Fruit fly (Drosophila melanogaster): ENCODE measurements around the gene CG5984.

Gene CG5984

dm6 chr3R:27281022-27281810 is 33.4 kb upstream of the CG5984 start (continued):
- peak; percentile 75 for TF ChIP-seq CG3995 (GFP tag; optimal IDR thresholded peaks at IDR 0.05)
- peak; percentile 91 for TF ChIP-seq nau (GFP tag; optimal IDR thresholded peaks at IDR 0.05)
- no peak for TF ChIP-seq sna (GFP tag; IDR thresholded peaks at IDR 0.05; ENCODE audit: partially characterized antibody)
- peak; percentile 98 for TF ChIP-seq ranshi (GFP tag; IDR thresholded peaks at IDR 0.05)
- peak; percentile 94 for TF ChIP-seq vfl (GFP tag; optimal IDR thresholded peaks at IDR 0.05)
- peak; percentile 95 for TF ChIP-seq jing (GFP tag; optimal IDR thresholded peaks at IDR 0.05)
- peak; percentile 96 for TF ChIP-seq CrebB (tag; optimal IDR thresholded peaks at IDR 0.05)
- peak; percentile 96 for TF ChIP-seq NfI (GFP tag; optimal IDR thresholded peaks at IDR 0.05)
- TF ChIP-seq unc-4 (GFP tag; IDR thresholded peaks at IDR 0.05; ENCODE audit: partially characterized antibody) = peak; percentile 23
- TF ChIP-seq Hmx (GFP tag; optimal IDR thresholded peaks at IDR 0.05) = peak; percentile 62

dm6 chr3R:27279478-27279877 is 31.7 kb upstream of the CG5984 start:
- peak; percentile 67 for TF ChIP-seq Med (GFP tag)
- no peak for TF ChIP-seq ftz-f1 (GFP tag; optimal IDR thresholded peaks at IDR 0.05)
- TF ChIP-seq CG8478 (optimal IDR thresholded peaks at IDR 0.05) = peak; percentile 44
- no peak for TF ChIP-seq Bdp1 (GFP tag; optimal IDR thresholded peaks at IDR 0.05)
- TF ChIP-seq rib (GFP tag; IDR thresholded peaks at IDR 0.05) = no peak
- 0 out of 2 replicates have a peak, but pooled peaks have one; percentile 17 for TF ChIP-seq E2f1 (GFP tag; IDR thresholded peaks at IDR 0.05)
- no peak for TF ChIP-seq CG2129 (GFP tag; IDR thresholded peaks at IDR 0.05; ENCODE audit: partially characterized antibody)
- 0 out of 3 replicates have a peak, but pooled peaks have one; percentile 15 for TF ChIP-seq zfh1 (GFP tag; IDR thresholded peaks at IDR 0.05)
- no peak for TF ChIP-seq Adf1 (GFP tag; IDR thresholded peaks at IDR 0.05)
- TF ChIP-seq mld (GFP tag; IDR thresholded peaks at IDR 0.05; ENCODE audit: partially characterized antibody) = no peak
- no peak for TF ChIP-seq CG16863 (GFP tag; optimal IDR thresholded peaks at IDR 0.05)
- 0 out of 2 replicates have a peak, but pooled peaks have one; percentile 10 for TF ChIP-seq Bgb (GFP tag; IDR thresholded peaks at IDR 0.05; ENCODE audit: partially characterized antibody)
- peak; percentile 89 for TF ChIP-seq scrt (GFP tag; optimal IDR thresholded peaks at IDR 0.05)
- peak; percentile 62 for TF ChIP-seq ewg (GFP tag; optimal IDR thresholded peaks at IDR 0.05)
- peak; percentile 80 for TF ChIP-seq Deaf1 (tag; optimal IDR thresholded peaks at IDR 0.05)
- TF ChIP-seq Scr (GFP tag; IDR thresholded peaks at IDR 0.05; ENCODE audit: partially characterized antibody) = 0 out of 2 replicates have a peak, but pooled peaks have one; percentile 24
- TF ChIP-seq Ets65A (GFP tag) = peak; percentile 75

dm6 chr3R:27274533-27275447 is 27.0 kb upstream of the CG5984 start, which contains the start of gene CG5938:
Gene CG5938, plus strand, starts transcription at chr3R:27274794.
- TF ChIP-seq hbn (GFP tag; IDR thresholded peaks at IDR 0.05; ENCODE audit: partially characterized antibody) (no peak), BtbVII (GFP tag; optimal IDR thresholded peaks at IDR 0.05) (no peak), Jarid2 (GFP tag; optimal IDR thresholded peaks at IDR 0.05) (no peak), CG17328 (GFP tag; IDR thresholded peaks at IDR 0.05) (no peak), unc-4 (GFP tag; IDR thresholded peaks at IDR 0.05; ENCODE audit: partially characterized antibody) (peak; percentile 15; the same call in 1 of the 2 replicates), exex (tag; optimal IDR thresholded peaks at IDR 0.05) (no peak), Bdp1 (GFP tag; optimal IDR thresholded peaks at IDR 0.05) (no peak), CG10462 (GFP tag; optimal IDR thresholded peaks at IDR 0.05) (no peak), chinmo (GFP tag; IDR thresholded peaks at IDR 0.05; ENCODE audit: partially characterized antibody) (peak; percentile 90; the same call in 3 of the 4 replicates), Trl (optimal IDR thresholded peaks at IDR 0.05) (no peak), Trl (GFP tag; optimal IDR thresholded peaks at IDR 0.05) (no peak), hth (optimal IDR thresholded peaks at IDR 0.05) (no peak), schlank (tag; optimal IDR thresholded peaks at IDR 0.05) (no peak), PHDP (tag; optimal IDR thresholded peaks at IDR 0.05) (peak; percentile 14), CG13123 (GFP tag; optimal IDR thresholded peaks at IDR 0.05) (no peak), CG33213 (GFP tag; optimal IDR thresholded peaks at IDR 0.05) (no peak), CG31441 (GFP tag; IDR thresholded peaks at IDR 0.05) (peak; percentile 50; the same call in 1 of the 2 replicates), dpn (GFP tag; optimal IDR thresholded peaks at IDR 0.05) (peak in 1 of 2 experiments; percentile 42), CG31388 (GFP tag; optimal IDR thresholded peaks at IDR 0.05) (no peak), H15 (GFP tag; IDR thresholded peaks at IDR 0.05) (no peak)
